Worm (Caenorhabditis elegans) whole organism, L1 larva: Measurements from ENCODE around the gene wdfy-2.
A peak's percentile ranks its signal among the peaks of the same experiment; 100 is the strongest.

ENCODE experiments used
- C04F5.9 ChIP-seq: sonication (generic microtip); optimal IDR thresholded peaks from 2 replicates; lab custom pipeline; 2016; ENCODE audit warnings: missing genetic modification characterization, missing compliant biosample characterization
- C16A3.4 ChIP-seq: fragments of 150-350 bp; optimal IDR thresholded peaks from 2 replicates; lab custom pipeline; 2014; ENCODE audit warnings: missing biosample characterization, missing genetic modification characterization
- F16B12.6 ChIP-seq: fragments of 150-350 bp; optimal IDR thresholded peaks from 2 replicates; lab custom pipeline; 2014; ENCODE audit warnings: missing biosample characterization, missing genetic modification characterization
- Y116A8C.19 ChIP-seq: sonication (generic microtip); optimal IDR thresholded peaks from 2 replicates; lab custom pipeline; 2016; ENCODE audit warnings: missing compliant biosample characterization, missing genetic modification characterization, borderline replicate concordance
- aha-1 ChIP-seq: fragments of 150-350 bp; optimal IDR thresholded peaks from 2 replicates; lab custom pipeline; 2014; ENCODE audit warnings: missing biosample characterization, missing genetic modification characterization
- alr-1 ChIP-seq: fragments of 200-800 bp; sonication (Bioruptor generic); optimal IDR thresholded peaks from 2 replicates; lab custom pipeline; 2018; ENCODE audit warnings: borderline replicate concordance, mild to moderate bottlenecking, missing genetic modification characterization, missing compliant biosample characterization
- ama-1 ChIP-seq: fragments of 150-350 bp; optimal IDR thresholded peaks from 2 replicates; lab custom pipeline; 2014
- blmp-1 ChIP-seq: fragments of 150-350 bp; optimal IDR thresholded peaks from 2 replicates; lab custom pipeline; 2014; ENCODE audit warnings: missing biosample characterization, missing genetic modification characterization
- ceh-63 ChIP-seq: fragments of 200-800 bp; sonication (Bioruptor generic); optimal IDR thresholded peaks from 2 replicates; lab custom pipeline; 2018; ENCODE audit warnings: mild to moderate bottlenecking, missing genetic modification characterization, missing compliant biosample characterization
- ceh-82 ChIP-seq, 3 experiments: fragments of 150-350 bp in 1 of 3; sonication (generic microtip) in 2 of 3; optimal IDR thresholded peaks; 2 replicates each; lab custom pipeline; 2014 to 2017; ENCODE audit warnings: missing biosample characterization in 3 of 3, missing genetic modification characterization in 3 of 3
- ceh-90 ChIP-seq: sonication (generic microtip); optimal IDR thresholded peaks from 2 replicates; lab custom pipeline; 2016; ENCODE audit warnings: missing genetic modification characterization, missing compliant biosample characterization
- dsc-1 ChIP-seq: sonication (generic microtip); optimal IDR thresholded peaks from 2 replicates; lab custom pipeline; 2016; ENCODE audit warnings: mild to moderate bottlenecking, missing genetic modification characterization, missing compliant biosample characterization
- efl-1 ChIP-seq, 4 experiments: fragments of 150-350 bp; optimal IDR thresholded peaks in 3 of 4; peaks in 1 of 4; 1 replicate in 1 of 4; 2 replicates in 3 of 4; lab custom pipeline; 2014; ENCODE audit warnings: missing biosample characterization in 2 of 4, missing genetic modification characterization in 2 of 4, missing genetic modification reagents in 2 of 4
- efl-3 ChIP-seq: fragments of 200-800 bp; sonication (Bioruptor generic); optimal IDR thresholded peaks from 2 replicates; lab custom pipeline; 2018; ENCODE audit warnings: mild to moderate bottlenecking, missing genetic modification characterization, missing compliant biosample characterization
- elt-3 ChIP-seq, 6 experiments: fragments of 150-350 bp in 1 of 6; sonication (generic microtip); optimal IDR thresholded peaks; 2 replicates each; lab custom pipeline; 2017 to 2018; ENCODE audit warnings: missing biosample characterization in 6 of 6, missing genetic modification characterization in 6 of 6, inconsistent platforms in 1 of 6
- ets-5 ChIP-seq: fragments of 200-800 bp; sonication (Bioruptor generic); IDR thresholded peaks from 2 replicates; pipeline ENCODE4 v1.3.6; 2022; ENCODE audit warnings: missing genetic modification characterization, missing compliant biosample characterization
- fkh-4 ChIP-seq: sonication (generic microtip); optimal IDR thresholded peaks from 2 replicates; lab custom pipeline; 2016; ENCODE audit warnings: missing compliant biosample characterization, missing genetic modification characterization, borderline replicate concordance
- fkh-8 ChIP-seq: sonication (generic microtip); optimal IDR thresholded peaks from 2 replicates; lab custom pipeline; 2016; ENCODE audit warnings: mild to moderate bottlenecking, missing genetic modification characterization, missing compliant biosample characterization
- grh-1 ChIP-seq: fragments of 200-800 bp; sonication (Bioruptor generic); IDR thresholded peaks from 2 replicates; pipeline ENCODE4 v1.3.6; 2022; ENCODE audit warnings: missing genetic modification reagents, missing genetic modification characterization, missing compliant biosample characterization
- hpl-2 ChIP-seq: fragments of 150-350 bp; optimal IDR thresholded peaks from 2 replicates; lab custom pipeline; 2014; ENCODE audit warnings: missing biosample characterization, missing genetic modification reagents, missing genetic modification characterization
- irx-1 ChIP-seq: sonication (generic microtip); optimal IDR thresholded peaks from 2 replicates; lab custom pipeline; 2016; ENCODE audit warnings: missing genetic modification characterization, missing compliant biosample characterization
- jun-1 ChIP-seq: fragments of 150-350 bp; optimal IDR thresholded peaks from 2 replicates; lab custom pipeline; 2014; ENCODE audit warnings: missing biosample characterization, missing genetic modification reagents, missing genetic modification characterization
- lin-13 ChIP-seq: fragments of 150-350 bp; optimal IDR thresholded peaks from 2 replicates; lab custom pipeline; 2014; ENCODE audit warnings: missing biosample characterization, missing genetic modification reagents, missing genetic modification characterization
- lin-14 ChIP-seq: fragments of 200-800 bp; sonication (Bioruptor generic); optimal IDR thresholded peaks from 2 replicates; lab custom pipeline; 2018; ENCODE audit warnings: mild to moderate bottlenecking, missing genetic modification characterization, moderate library complexity, missing compliant biosample characterization
- lin-39 ChIP-seq: fragments of 150-350 bp; optimal IDR thresholded peaks from 2 replicates; lab custom pipeline; 2014; ENCODE audit warnings: missing biosample characterization, missing genetic modification reagents, missing genetic modification characterization
- lsy-2 ChIP-seq, 2 experiments: fragments of 150-350 bp; optimal IDR thresholded peaks; 2 replicates each; lab custom pipeline; 2014; ENCODE audit warnings: missing biosample characterization in 2 of 2, missing genetic modification characterization in 2 of 2
- mep-1 ChIP-seq: fragments of 150-350 bp; optimal IDR thresholded peaks from 2 replicates; lab custom pipeline; 2014; ENCODE audit warnings: missing biosample characterization, missing genetic modification characterization
- nhr-11 ChIP-seq: fragments of 150-350 bp; optimal IDR thresholded peaks from 2 replicates; lab custom pipeline; 2014; ENCODE audit warnings: missing biosample characterization, missing genetic modification characterization
- nhr-20 ChIP-seq: sonication (generic microtip); optimal IDR thresholded peaks from 2 replicates; lab custom pipeline; 2016; ENCODE audit warnings: mild to moderate bottlenecking, missing genetic modification characterization, missing compliant biosample characterization
- nhr-71 ChIP-seq: sonication (generic microtip); optimal IDR thresholded peaks from 2 replicates; lab custom pipeline; 2016; ENCODE audit warnings: mild to moderate bottlenecking, missing genetic modification characterization, moderate library complexity, missing compliant biosample characterization
- nhr-84 ChIP-seq: sonication (generic microtip); optimal IDR thresholded peaks from 2 replicates; lab custom pipeline; 2017; ENCODE audit warnings: missing biosample characterization, missing genetic modification characterization
- nhr-85 ChIP-seq: sonication (generic microtip); peaks from one replicate; lab custom pipeline; 2016; ENCODE audit warnings: missing genetic modification characterization, inconsistent platforms, missing compliant biosample characterization
- pag-3 ChIP-seq: sonication (generic microtip); optimal IDR thresholded peaks from 2 replicates; lab custom pipeline; 2017; ENCODE audit warnings: missing genetic modification characterization, mild to moderate bottlenecking, missing compliant biosample characterization, antibody characterized with exemption, borderline replicate concordance; ENCODE audit not compliant: insufficient read depth
- pqm-1 ChIP-seq: sonication (generic microtip); optimal IDR thresholded peaks from 3 replicates; lab custom pipeline; 2017; ENCODE audit warnings: missing biosample characterization, missing genetic modification characterization
- rnt-1 ChIP-seq: sonication (generic microtip); optimal IDR thresholded peaks from 2 replicates; lab custom pipeline; 2016; ENCODE audit warnings: mild to moderate bottlenecking, missing genetic modification characterization, moderate library complexity, missing compliant biosample characterization
- snpc-4 ChIP-seq: fragments of 150-350 bp; optimal IDR thresholded peaks from 2 replicates; lab custom pipeline; 2014; ENCODE audit warnings: missing biosample characterization, missing genetic modification characterization
- sox-4 ChIP-seq: sonication (generic microtip); optimal IDR thresholded peaks from 2 replicates; lab custom pipeline; 2016; ENCODE audit warnings: missing genetic modification characterization, missing compliant biosample characterization
- sup-37 ChIP-seq: fragments of 200-800 bp; sonication (Bioruptor generic); optimal IDR thresholded peaks from 2 replicates; lab custom pipeline; 2018; ENCODE audit warnings: mild to moderate bottlenecking, missing genetic modification characterization, missing compliant biosample characterization
- tlp-1 ChIP-seq: fragments of 150-350 bp; optimal IDR thresholded peaks from 2 replicates; lab custom pipeline; 2014; ENCODE audit warnings: missing biosample characterization, missing genetic modification characterization
- unc-130 ChIP-seq: fragments of 150-350 bp; optimal IDR thresholded peaks from 2 replicates; lab custom pipeline; 2017; ENCODE audit warnings: missing biosample characterization, missing genetic modification characterization, inconsistent platforms
- unc-30 ChIP-seq: sonication (generic microtip); optimal IDR thresholded peaks from 2 replicates; lab custom pipeline; 2017; ENCODE audit warnings: missing biosample characterization, missing genetic modification characterization
- unc-62 ChIP-seq: fragments of 150-350 bp; optimal IDR thresholded peaks from 2 replicates; lab custom pipeline; 2014; ENCODE audit warnings: missing biosample characterization, missing genetic modification reagents, missing genetic modification characterization
- unc-86 ChIP-seq: sonication (generic microtip); optimal IDR thresholded peaks from 2 replicates; lab custom pipeline; 2016; ENCODE audit warnings: missing genetic modification characterization, missing compliant biosample characterization
- unc-98 ChIP-seq: fragments of 200-800 bp; sonication (Bioruptor generic); IDR thresholded peaks from 2 replicates; pipeline ENCODE4 v1.3.6; 2022; ENCODE audit warnings: missing genetic modification characterization, missing compliant biosample characterization
- zag-1 ChIP-seq: fragments of 150-350 bp; optimal IDR thresholded peaks from 2 replicates; lab custom pipeline; 2014; ENCODE audit warnings: missing biosample characterization, missing genetic modification characterization
- ztf-11 ChIP-seq, 2 experiments: sonication (generic microtip); optimal IDR thresholded peaks; 2 replicates each; lab custom pipeline; 2016 to 2017; ENCODE audit warnings: missing genetic modification characterization in 2 of 2, missing biosample characterization in 1 of 2, missing compliant biosample characterization in 1 of 2

The wdfy-2 gene

ce11 chrII:9283668-9284357, 35.9 kb upstream of the wdfy-2 start (continued):
- TF ChIP-seq irx-1 (tag; lab: Kevin White, UChicago) = peak; percentile 57
- TF ChIP-seq nhr-84 (tag; lab: Kevin White, UChicago) = no peak
- no peak for TF ChIP-seq snpc-4 (tag; lab: Kevin White, UChicago)
- TF ChIP-seq hpl-2 = no peak
- no peak for TF ChIP-seq unc-30 (tag; lab: Kevin White, UChicago)
- TF ChIP-seq unc-130 (tag; lab: Kevin White, UChicago) = peak; percentile 97
- peak; percentile 33 for TF ChIP-seq fkh-8 (tag; lab: Kevin White, UChicago)
- TF ChIP-seq dsc-1 (tag; lab: Kevin White, UChicago) = peak; percentile 45
- peak; percentile 79 for TF ChIP-seq blmp-1 (tag; lab: Kevin White, UChicago)
- peak; percentile 95 for TF ChIP-seq nhr-71
- TF ChIP-seq, all 84 proteins: peak for 38

- TF ChIP-seq unc-62 = no peak
- TF ChIP-seq tlp-1 = no peak
- TF ChIP-seq unc-98 = no peak
- TF ChIP-seq mep-1 (tag; lab: Kevin White, UChicago) = peak; percentile 26
- peak in 1 of 2 experiments; percentile 55 for TF ChIP-seq lsy-2 (tag; optimal IDR thresholded peaks at IDR 0.05; lab: Kevin White, UChicago)
- TF ChIP-seq elt-3 (tag; optimal IDR thresholded peaks at IDR 0.05; lab: Kevin White, UChicago) = peak in 2 of 6 experiments; percentile 40 to 47
- no peak for TF ChIP-seq sox-4 (tag; lab: Kevin White, UChicago)
- TF ChIP-seq fkh-4 (tag; lab: Kevin White, UChicago) = no peak
- TF ChIP-seq lin-39 (tag; lab: Kevin White, UChicago) = no peak
- TF ChIP-seq ceh-90 (tag; lab: Kevin White, UChicago) = no peak
- no peak for TF ChIP-seq ceh-63
- TF ChIP-seq rnt-1 (tag; lab: Kevin White, UChicago) = peak; percentile 21
- TF ChIP-seq zag-1 (tag; lab: Kevin White, UChicago) = no peak
- no peak for TF ChIP-seq sup-37 (GFP tag; lab: Kevin White, UChicago)
- TF ChIP-seq ama-1 (lab: Kevin White, UChicago) = no peak
- peak; percentile 5 for TF ChIP-seq jun-1 (tag; lab: Kevin White, UChicago)
- peak; percentile 25 for TF ChIP-seq efl-3
- no peak for TF ChIP-seq ceh-82 (tag; optimal IDR thresholded peaks at IDR 0.05; lab: Kevin White, UChicago)
- no peak for TF ChIP-seq F16B12.6 (tag; lab: Kevin White, UChicago)
- no peak for TF ChIP-seq alr-1
- no peak for TF ChIP-seq C04F5.9
- TF ChIP-seq blmp-1 (tag; lab: Kevin White, UChicago) = peak; percentile 42
- TF ChIP-seq efl-1 (optimal IDR thresholded peaks at IDR 0.05; lab: Kevin White, UChicago) = no peak
- peak in 1 of 2 experiments; percentile 64 for TF ChIP-seq efl-1 (GFP tag; optimal IDR thresholded peaks at IDR 0.05 in 1 of 2; lab: Kevin White, UChicago)
- no peak for TF ChIP-seq dsc-1 (tag; lab: Kevin White, UChicago)
- peak; percentile 66 for TF ChIP-seq nhr-85 (tag; lab: Kevin White, UChicago)
- peak; percentile 16 for TF ChIP-seq lin-14
- TF ChIP-seq pqm-1 (tag; lab: Kevin White, UChicago) = no peak
These were observed 35.1 kb upstream of the wdfy-2 start for ce11 chrII:9284358-9285170.

- TF ChIP-seq efl-1 (optimal IDR thresholded peaks at IDR 0.05; lab: Kevin White, UChicago) (peak; percentile 38 to 41), efl-1 (GFP tag; optimal IDR thresholded peaks at IDR 0.05 in 1 of 2; lab: Kevin White, UChicago) (peak in 1 of 2 experiments; percentile 37), unc-30 (tag; lab: Kevin White, UChicago) (no peak), pag-3 (tag; lab: Kevin White, UChicago) (no peak), aha-1 (no peak), ztf-11 (tag; optimal IDR thresholded peaks at IDR 0.05; lab: Kevin White, UChicago) (no peak), nhr-11 (tag; lab: Kevin White, UChicago) (no peak), lin-13 (GFP tag; lab: Kevin White, UChicago) (no peak), C16A3.4 (tag; lab: Kevin White, UChicago) (no peak), Y116A8C.19 (tag; lab: Kevin White, UChicago) (no peak), nhr-20 (tag; lab: Kevin White, UChicago) (no peak), rnt-1 (tag; lab: Kevin White, UChicago) (peak; percentile 13), unc-86 (tag; lab: Kevin White, UChicago) (no peak), grh-1 (peak; percentile 27; the same call in 1 of the 2 replicates), ets-5 (GFP tag; lab: Robert Waterston, UW) (no peak), unc-98 (no peak)
These were observed 34.3 kb upstream of the wdfy-2 start, which contains the start of gene mtrr-1 for ce11 chrII:9285171-9286025. Gene mtrr-1 (plus strand): TSS chrII:9285975.
